Worm (Caenorhabditis elegans): ENCODE results near the gene C15H9.3.

C15H9.3 gene

DNA sequence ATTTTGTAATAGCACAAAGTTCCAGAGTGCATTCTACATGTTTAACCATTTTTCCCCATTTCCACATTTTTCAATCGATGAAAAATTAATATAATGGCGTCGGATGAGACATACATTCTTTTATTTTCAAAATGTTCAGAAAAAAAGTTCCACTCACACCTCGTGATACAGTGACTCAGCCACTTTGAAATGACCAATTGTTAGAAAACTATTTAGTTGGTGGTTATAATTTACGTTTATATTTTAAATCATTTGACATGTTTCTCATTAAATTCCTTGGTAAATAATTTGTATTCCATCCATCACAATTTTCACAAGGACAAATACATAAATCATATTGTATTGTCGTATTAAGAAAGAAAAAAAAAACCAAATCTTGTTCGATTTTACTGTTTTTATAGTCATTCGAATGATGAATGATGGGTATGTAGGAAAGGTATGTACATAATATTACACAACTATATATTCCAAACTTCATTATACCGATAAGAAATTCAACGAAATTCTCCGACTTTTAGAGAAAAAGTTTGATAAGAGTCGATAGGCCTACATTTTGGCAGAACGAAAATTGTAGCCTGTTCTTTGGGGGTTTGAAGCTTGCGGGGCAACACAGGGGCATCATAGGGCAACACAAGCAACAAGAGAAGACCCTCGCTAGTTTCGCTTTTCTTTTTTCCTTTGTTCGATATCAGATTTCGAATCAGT lies 15.1 kb upstream of the C15H9.3 start:
- no peak for TF ChIP-seq aly-2 (tag; optimal IDR thresholded peaks at IDR 0.05)
- TF ChIP-seq nhr-21 (tag; optimal IDR thresholded peaks at IDR 0.05): no peak
- no peak for TF ChIP-seq nhr-6 (tag; optimal IDR thresholded peaks at IDR 0.05)
- peak; percentile 48 for TF ChIP-seq nhr-25 (tag; optimal IDR thresholded peaks at IDR 0.05)
- TF ChIP-seq nhr-77 (tag; optimal IDR thresholded peaks at IDR 0.05): no peak
- peak; percentile 65 for TF ChIP-seq fos-1 (tag; optimal IDR thresholded peaks at IDR 0.05)
- no peak for TF ChIP-seq elt-3 (tag; optimal IDR thresholded peaks at IDR 0.05)
- no peak for TF ChIP-seq skn-1 (tag; optimal IDR thresholded peaks at IDR 0.05)
- no peak for TF ChIP-seq mab-5 (tag; optimal IDR thresholded peaks at IDR 0.05)
- TF ChIP-seq blmp-1 (tag; optimal IDR thresholded peaks at IDR 0.05; ENCODE audit: insufficient read depth): peak; percentile 16

DNA sequence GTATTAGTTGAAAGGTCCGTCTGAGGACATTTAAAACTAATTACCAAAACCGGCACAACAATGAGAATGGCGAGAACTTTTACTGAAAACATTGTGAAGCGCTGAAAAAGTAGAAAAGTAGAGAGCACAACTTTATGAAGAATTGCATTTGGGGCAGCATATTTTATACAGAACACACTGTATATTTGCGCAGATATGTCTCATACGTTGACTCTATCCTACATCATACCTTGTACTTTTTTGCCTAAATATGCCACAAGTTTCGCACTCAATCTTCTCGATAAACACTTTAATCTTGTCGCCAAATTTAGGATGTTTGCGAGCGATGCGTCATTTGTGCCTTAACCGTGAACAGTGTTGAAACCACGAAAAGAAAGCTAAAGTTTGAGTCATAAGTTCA lies 12.3 kb upstream of the C15H9.3 start, which contains the start of gene C15H9.11:
C15H9.11 (minus strand) TSS at position 101 of the 400 bp plus-strand sequence.
- no peak for TF ChIP-seq sma-3 (GFP tag; optimal IDR thresholded peaks at IDR 0.05)
- no peak for TF ChIP-seq ama-1 (optimal IDR thresholded peaks at IDR 0.05)
- TF ChIP-seq dmd-4 (tag; optimal IDR thresholded peaks at IDR 0.05): no peak
- no peak for TF ChIP-seq ztf-11 (tag; optimal IDR thresholded peaks at IDR 0.05)

DNA sequence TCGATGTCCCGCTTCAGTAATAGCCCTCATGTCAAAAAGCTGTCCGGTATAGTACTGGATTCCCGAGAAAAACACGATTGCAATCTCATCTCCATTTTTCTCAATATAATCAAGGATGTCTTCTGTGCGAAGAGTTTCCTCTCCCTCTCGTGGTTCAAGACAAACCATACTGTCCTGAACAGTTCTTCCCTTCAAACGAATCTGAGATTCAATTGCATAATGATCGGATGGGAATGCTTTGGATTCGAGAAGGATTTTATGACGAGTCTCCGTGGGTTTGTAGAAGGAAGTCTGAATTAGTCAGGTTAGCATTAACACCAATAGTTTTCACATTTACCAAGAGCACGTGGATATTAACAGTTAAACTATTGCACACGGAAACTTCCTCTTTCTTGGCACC lies 7.6 kb upstream of the C15H9.3 start:
- TF ChIP-seq C34F6.9 (tag; optimal IDR thresholded peaks at IDR 0.05) (no peak), blmp-1 (tag; optimal IDR thresholded peaks at IDR 0.05; ENCODE audit: insufficient read depth) (no peak), nhr-129 (tag; optimal IDR thresholded peaks at IDR 0.05) (no peak), mab-5 (tag; optimal IDR thresholded peaks at IDR 0.05) (no peak), lin-39 (tag; optimal IDR thresholded peaks at IDR 0.05) (no peak), ama-1 (optimal IDR thresholded peaks at IDR 0.05) (no peak)

- TF ChIP-seq dmd-4 (tag; optimal IDR thresholded peaks at IDR 0.05) (no peak), nhr-21 (tag; optimal IDR thresholded peaks at IDR 0.05) (peak; percentile 27), sma-9 (GFP tag; optimal IDR thresholded peaks at IDR 0.05) (peak; percentile 56), sma-9 (tag; optimal IDR thresholded peaks at IDR 0.05) (no peak), sma-3 (GFP tag; optimal IDR thresholded peaks at IDR 0.05) (peak; percentile 26), egl-27 (tag; optimal IDR thresholded peaks at IDR 0.05) (peak; percentile 8), gmeb-1 (tag; optimal IDR thresholded peaks at IDR 0.05) (peak; percentile 0), fos-1 (tag; optimal IDR thresholded peaks at IDR 0.05) (peak; percentile 54), ztf-11 (tag; optimal IDR thresholded peaks at IDR 0.05) (no peak), blmp-1 (tag; optimal IDR thresholded peaks at IDR 0.05; ENCODE audit: insufficient read depth) (peak; percentile 42), mab-5 (tag; optimal IDR thresholded peaks at IDR 0.05) (no peak), nhr-25 (tag; optimal IDR thresholded peaks at IDR 0.05) (peak; percentile 31), zag-1 (tag; optimal IDR thresholded peaks at IDR 0.05) (no peak)
These were observed 6.3 kb upstream of the C15H9.3 start, which contains the start of gene kynu-1 for ce11 chrX:6109288-6109770. kynu-1 (minus strand) TSS chrX:6109338.

- TF ChIP-seq lsy-2 (tag; optimal IDR thresholded peaks at IDR 0.05) (no peak), ceh-16 (tag; optimal IDR thresholded peaks at IDR 0.05) (no peak), ztf-1 (GFP tag; conservative IDR thresholded peaks at IDR 0.05) (no peak), peb-1 (tag; optimal IDR thresholded peaks at IDR 0.05) (no peak), mdl-1 (tag; optimal IDR thresholded peaks at IDR 0.05) (no peak)
These were observed 2.8 kb upstream of the C15H9.3 start, which contains the start of gene prx-3 for ce11 chrX:6112817-6113216. prx-3 (minus strand) TSS chrX:6112917.

DNA sequence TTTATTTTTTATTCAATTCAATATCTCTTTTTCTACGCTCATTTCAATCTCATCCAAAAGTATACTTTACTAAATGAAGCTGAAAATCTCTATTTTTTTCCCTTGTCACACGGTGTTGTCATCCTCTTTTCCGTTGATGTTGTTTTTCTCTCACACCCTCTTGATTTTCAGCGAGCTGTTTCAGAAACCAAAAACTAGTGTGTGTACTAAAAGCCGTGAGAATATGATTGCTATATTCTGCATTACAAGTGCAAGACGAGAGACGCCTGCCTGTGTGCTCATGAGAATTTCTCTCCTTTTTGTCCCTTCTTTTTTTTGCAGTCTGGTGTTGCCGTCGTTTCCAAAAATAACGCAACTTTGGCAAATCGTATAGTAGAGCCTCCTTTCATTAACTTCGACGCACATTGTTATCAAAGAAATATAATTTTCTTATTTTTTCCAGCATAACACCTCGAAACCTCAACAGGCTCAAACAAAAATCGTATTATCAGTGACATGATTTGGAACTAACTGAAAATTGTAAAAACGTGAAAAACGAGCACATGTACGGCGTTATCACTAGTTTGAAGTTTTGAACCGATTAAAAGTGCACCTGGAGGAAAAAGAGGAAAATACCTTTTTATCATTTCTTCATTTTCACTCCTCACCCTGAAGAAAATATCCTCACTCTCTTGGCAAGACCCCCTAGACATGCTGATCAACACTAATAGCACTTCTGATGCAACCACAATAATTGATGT lies 2.7 kb downstream of the C15H9.3 start, which contains the start of gene C15H9.2:
C15H9.2 (plus strand) TSS at position 441 of the 740 bp plus-strand sequence.
- TF ChIP-seq Y55F3AM.14 (GFP tag; optimal IDR thresholded peaks at IDR 0.05) (no peak), sma-9 (GFP tag; optimal IDR thresholded peaks at IDR 0.05) (peak; percentile 42), sma-9 (tag; optimal IDR thresholded peaks at IDR 0.05) (no peak), aly-2 (tag; optimal IDR thresholded peaks at IDR 0.05) (no peak), unc-55 (GFP tag; optimal IDR thresholded peaks at IDR 0.05) (peak; percentile 50), nhr-21 (tag; optimal IDR thresholded peaks at IDR 0.05) (no peak), gmeb-1 (tag; optimal IDR thresholded peaks at IDR 0.05) (no peak), fos-1 (tag; optimal IDR thresholded peaks at IDR 0.05) (peak; percentile 64), nhr-6 (tag; optimal IDR thresholded peaks at IDR 0.05) (no peak)

Measured in whole organism, L2 larva.